Worm (Caenorhabditis elegans) whole organism, L2 larva: ENCODE measurements around the gene txt-18.

Experiments used
- C34F6.9 ChIP-seq: fragments of 150-350 bp; optimal IDR thresholded peaks from 2 replicates; lab custom pipeline; 2014; ENCODE audit warnings: missing biosample characterization, missing genetic modification characterization
- F13H6.1 ChIP-seq: sonication (generic microtip); optimal IDR thresholded peaks from 2 replicates; lab custom pipeline; 2016; ENCODE audit warnings: missing genetic modification characterization, missing compliant biosample characterization
- ZK546.5 ChIP-seq: sonication (generic microtip); optimal IDR thresholded peaks from 2 replicates; lab custom pipeline; 2017; ENCODE audit warnings: missing biosample characterization, missing genetic modification characterization
- alr-1 ChIP-seq: fragments of 150-350 bp; optimal IDR thresholded peaks from 2 replicates; lab custom pipeline; 2014; ENCODE audit warnings: missing biosample characterization, missing genetic modification characterization
- ama-1 ChIP-seq: fragments of 150-350 bp; optimal IDR thresholded peaks from 2 replicates; lab custom pipeline; 2018; ENCODE audit warnings: inconsistent platforms
- blmp-1 ChIP-seq: sonication (generic microtip); optimal IDR thresholded peaks from 2 replicates; lab custom pipeline; 2017; ENCODE audit warnings: missing genetic modification characterization, mild to moderate bottlenecking, missing compliant biosample characterization, antibody characterized with exemption, moderate library complexity; ENCODE audit not compliant: insufficient read depth
- crh-2 ChIP-seq: sonication (generic microtip); optimal IDR thresholded peaks from 2 replicates; lab custom pipeline; 2017; ENCODE audit warnings: missing biosample characterization, missing genetic modification characterization
- egl-27 ChIP-seq: sonication (generic microtip); optimal IDR thresholded peaks from 3 replicates; lab custom pipeline; 2017; ENCODE audit warnings: missing biosample characterization, missing genetic modification reagents, missing genetic modification characterization
- fos-1 ChIP-seq: fragments of 150-350 bp; optimal IDR thresholded peaks from 2 replicates; lab custom pipeline; 2014; ENCODE audit warnings: missing biosample characterization, missing genetic modification characterization
- gmeb-1 ChIP-seq: fragments of 150-350 bp; optimal IDR thresholded peaks from 2 replicates; lab custom pipeline; 2014; ENCODE audit warnings: missing biosample characterization, missing genetic modification characterization
- lin-11 ChIP-seq: fragments of 150-350 bp; sonication (generic microtip); optimal IDR thresholded peaks from 2 replicates; lab custom pipeline; 2014; ENCODE audit warnings: missing biosample characterization, missing genetic modification characterization, inconsistent platforms, mixed read lengths
- lin-13 ChIP-seq: fragments of 150-350 bp; optimal IDR thresholded peaks from 2 replicates; lab custom pipeline; 2014; ENCODE audit warnings: missing biosample characterization, missing genetic modification reagents, missing genetic modification characterization
- lsy-2 ChIP-seq, 2 experiments: fragments of 150-350 bp in 1 of 2; sonication (generic microtip) in 1 of 2; optimal IDR thresholded peaks; 2 replicates each; lab custom pipeline; 2014 to 2017; ENCODE audit warnings: missing biosample characterization in 2 of 2, missing genetic modification characterization in 2 of 2
- mab-5 ChIP-seq: fragments of 150-350 bp; optimal IDR thresholded peaks from 2 replicates; lab custom pipeline; 2014; ENCODE audit warnings: missing biosample characterization, missing genetic modification characterization
- nhr-10 ChIP-seq: sonication (generic microtip); optimal IDR thresholded peaks from 2 replicates; lab custom pipeline; 2017; ENCODE audit warnings: missing biosample characterization, missing genetic modification characterization
- nhr-12 ChIP-seq: fragments of 150-350 bp; optimal IDR thresholded peaks from 2 replicates; lab custom pipeline; 2014; ENCODE audit warnings: missing biosample characterization, missing genetic modification characterization
- nhr-129 ChIP-seq: fragments of 150-350 bp; optimal IDR thresholded peaks from 2 replicates; lab custom pipeline; 2014; ENCODE audit warnings: missing biosample characterization, missing genetic modification characterization
- nhr-21 ChIP-seq: fragments of 150-350 bp; optimal IDR thresholded peaks from 2 replicates; lab custom pipeline; 2014; ENCODE audit warnings: missing biosample characterization, missing genetic modification characterization
- nhr-23 ChIP-seq: fragments of 150-350 bp; optimal IDR thresholded peaks from 2 replicates; lab custom pipeline; 2014; ENCODE audit warnings: missing biosample characterization, missing genetic modification reagents, missing genetic modification characterization
- nhr-237 ChIP-seq: fragments of 150-350 bp; optimal IDR thresholded peaks from 2 replicates; lab custom pipeline; 2014; ENCODE audit warnings: missing biosample characterization, missing genetic modification characterization
- nhr-25 ChIP-seq: fragments of 150-350 bp; sonication (generic microtip); optimal IDR thresholded peaks from 3 replicates; lab custom pipeline; 2014; ENCODE audit warnings: missing biosample characterization, missing genetic modification characterization
- nhr-6 ChIP-seq: fragments of 150-350 bp; optimal IDR thresholded peaks from 2 replicates; lab custom pipeline; 2014; ENCODE audit warnings: missing biosample characterization, missing genetic modification characterization
- nhr-77 ChIP-seq: fragments of 150-350 bp; optimal IDR thresholded peaks from 2 replicates; lab custom pipeline; 2014; ENCODE audit warnings: missing biosample characterization, missing genetic modification characterization
- peb-1 ChIP-seq: fragments of 150-350 bp; optimal IDR thresholded peaks from 2 replicates; lab custom pipeline; 2014; ENCODE audit warnings: missing biosample characterization, missing genetic modification characterization
- sem-4 ChIP-seq: fragments of 150-350 bp; optimal IDR thresholded peaks from 2 replicates; lab custom pipeline; 2014; ENCODE audit warnings: missing biosample characterization, missing genetic modification reagents, missing genetic modification characterization
- sma-3 ChIP-seq: sonication (generic microtip); optimal IDR thresholded peaks from 2 replicates; lab custom pipeline; 2016; ENCODE audit warnings: missing genetic modification reagents, missing genetic modification characterization, missing compliant biosample characterization
- sma-9 ChIP-seq, 2 experiments: fragments of 150-350 bp in 1 of 2; sonication (generic microtip) in 1 of 2; optimal IDR thresholded peaks; 2 replicates each; lab custom pipeline; 2014 to 2016; ENCODE audit warnings: missing genetic modification characterization in 2 of 2, mild to moderate bottlenecking in 1 of 2, missing biosample characterization in 1 of 2, missing compliant biosample characterization in 1 of 2, missing genetic modification reagents in 1 of 2, moderate library complexity in 1 of 2
- snpc-4 ChIP-seq: fragments of 150-350 bp; optimal IDR thresholded peaks from 2 replicates; lab custom pipeline; 2014; ENCODE audit warnings: missing biosample characterization, missing genetic modification characterization
- unc-39 ChIP-seq: fragments of 150-350 bp; optimal IDR thresholded peaks from 2 replicates; lab custom pipeline; 2014; ENCODE audit warnings: missing biosample characterization, missing genetic modification characterization
- unc-55 ChIP-seq: fragments of 150-350 bp; sonication (generic microtip); optimal IDR thresholded peaks from 3 replicates; lab custom pipeline; 2014; ENCODE audit warnings: missing biosample characterization, missing genetic modification reagents, missing genetic modification characterization
- unc-62 ChIP-seq: fragments of 150-350 bp; optimal IDR thresholded peaks from 2 replicates; lab custom pipeline; 2014; ENCODE audit warnings: missing biosample characterization, missing genetic modification reagents, missing genetic modification characterization
- zag-1 ChIP-seq: fragments of 150-350 bp; optimal IDR thresholded peaks from 2 replicates; lab custom pipeline; 2014; ENCODE audit warnings: missing biosample characterization, missing genetic modification characterization
- ztf-1 ChIP-seq: fragments of 200-800 bp; sonication (Bioruptor generic); conservative IDR thresholded peaks from 2 replicates; pipeline ENCODE4 v1.3.6; 2022; ENCODE audit warnings: missing genetic modification characterization, missing compliant biosample characterization
- ztf-4 ChIP-seq: fragments of 150-350 bp; optimal IDR thresholded peaks from 2 replicates; lab custom pipeline; 2014; ENCODE audit warnings: missing biosample characterization, missing genetic modification characterization

Gene txt-18

DNA sequence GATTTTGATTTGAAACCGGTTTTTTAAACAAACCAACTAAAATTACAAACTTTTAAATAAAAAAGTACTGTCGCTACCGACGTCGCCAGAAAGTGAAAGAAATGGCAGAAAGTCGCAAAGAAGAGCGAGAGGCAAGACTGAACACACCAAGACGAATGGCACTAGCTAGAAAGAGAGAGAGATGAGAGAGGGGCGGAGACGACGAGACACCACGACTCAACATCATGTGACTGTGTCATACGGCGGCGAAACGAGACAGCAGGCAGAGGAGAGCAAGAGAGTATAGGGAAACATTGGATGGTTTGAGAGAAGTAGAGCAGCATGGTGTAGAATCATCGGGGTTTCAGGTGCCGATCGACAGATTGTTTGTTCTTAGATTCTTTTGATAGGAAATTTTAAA lies 4.5 kb downstream of the txt-18 start (continued):
- peak; percentile 92 for TF ChIP-seq nhr-21 (tag; lab: Kevin White, UChicago)

DNA sequence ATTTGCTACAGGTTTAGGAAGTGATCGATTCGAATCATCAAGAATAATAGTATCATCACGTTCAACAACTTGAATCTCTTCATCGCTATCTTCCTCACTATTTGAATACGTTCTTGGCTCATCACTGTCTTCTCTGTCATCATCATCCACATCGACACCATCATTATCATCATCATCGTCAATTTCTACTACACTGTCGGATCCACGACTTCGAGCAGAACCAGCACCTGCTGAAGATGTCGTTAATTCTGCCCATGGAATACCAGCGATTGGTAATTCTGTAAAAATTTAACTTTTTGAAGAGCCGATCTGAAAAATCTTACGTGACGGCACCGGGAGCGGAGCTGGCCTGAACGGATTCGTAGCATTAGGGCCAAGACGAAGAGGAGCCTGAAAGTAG lies 6.1 kb downstream of the txt-18 start:
- TF ChIP-seq nhr-77: no peak
- TF ChIP-seq unc-62 (GFP tag; lab: Kevin White, UChicago): no peak
- TF ChIP-seq nhr-10 (tag; lab: Kevin White, UChicago): no peak
- TF ChIP-seq unc-55 (GFP tag; lab: Kevin White, UChicago): no peak
- TF ChIP-seq fos-1 (tag; lab: Kevin White, UChicago): no peak

DNA sequence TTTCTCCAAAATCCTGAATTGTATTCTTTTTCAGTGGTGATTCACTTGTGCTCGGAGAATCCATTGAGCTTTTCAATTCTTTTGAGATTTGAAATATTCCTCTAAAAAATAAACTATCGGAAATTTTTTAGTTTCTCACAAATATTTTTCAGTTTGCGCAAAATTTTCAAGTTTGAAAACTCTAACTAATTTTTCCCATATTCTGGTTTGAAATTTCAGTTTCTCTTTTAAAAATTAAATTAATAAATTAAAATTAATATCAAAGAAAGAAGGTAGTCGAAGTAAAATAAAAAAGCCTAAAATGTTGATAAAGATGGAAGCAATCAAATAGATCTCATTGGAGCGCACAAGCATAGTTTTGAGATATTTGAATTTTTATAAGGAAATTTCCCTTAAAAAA lies 8.0 kb downstream of the txt-18 start, which contains the start of gene C32D5.10:
Gene C32D5.10, minus strand, starts transcription at position 101 of the 400 bp plus-strand sequence.
- TF ChIP-seq sma-3 (no peak), blmp-1 (tag; lab: Kevin White, UChicago) (no peak), ztf-1 (GFP tag; lab: Robert Waterston, UW) (no peak), unc-39 (tag; lab: Kevin White, UChicago) (no peak), nhr-25 (peak; percentile 28), nhr-237 (no peak), ZK546.5 (tag; lab: Kevin White, UChicago) (no peak)
- TF ChIP-seq, all 48 proteins: peak for 1

DNA sequence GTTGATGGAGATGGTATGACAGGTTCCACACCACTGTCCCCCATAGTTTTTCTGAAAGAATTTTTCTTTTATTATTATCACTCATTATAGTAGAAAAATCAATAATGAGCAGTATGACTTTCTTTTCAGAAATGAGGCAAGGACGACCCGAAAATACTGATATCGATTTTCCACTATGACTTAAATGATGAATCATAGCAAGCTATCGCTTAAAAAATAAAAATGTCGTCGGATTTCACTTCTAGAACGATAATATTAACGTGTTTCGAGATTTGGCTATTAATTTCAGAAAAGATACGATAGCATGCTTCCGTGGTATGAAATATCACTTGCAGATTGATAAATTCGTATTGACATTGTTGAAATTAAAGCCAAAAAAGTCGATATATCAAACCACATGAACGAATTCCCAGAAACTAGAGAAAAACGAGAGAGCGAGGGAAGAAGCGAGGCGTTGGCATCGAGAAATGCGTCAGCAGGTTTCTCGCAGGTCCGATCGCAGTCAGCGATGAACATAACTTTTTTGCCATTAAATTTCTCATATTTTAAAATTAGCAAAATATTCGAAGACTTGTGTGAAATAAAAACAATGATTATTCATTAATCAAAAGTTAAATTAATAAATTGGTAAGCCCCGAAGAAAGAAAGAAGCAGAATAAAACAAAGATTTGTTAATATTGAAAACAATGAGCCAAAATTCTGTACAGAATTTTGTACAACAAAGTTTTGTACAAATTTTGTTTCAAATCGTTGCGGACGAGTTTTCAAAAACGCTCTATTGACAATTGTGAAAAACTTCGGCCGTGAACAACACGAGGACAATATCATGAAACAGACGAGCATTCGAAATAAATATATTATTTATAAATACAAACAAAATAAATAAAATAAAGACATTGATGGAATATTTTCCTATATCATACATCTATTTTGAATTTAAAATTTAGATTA lies 11.8 kb downstream of the txt-18 start, which contains the start of gene C32D5.11:
Gene C32D5.11, minus strand, starts transcription at position 51 of the 951 bp plus-strand sequence.
- TF ChIP-seq alr-1 (tag; lab: Kevin White, UChicago): no peak
- peak; percentile 72 for TF ChIP-seq lin-13 (GFP tag; lab: Kevin White, UChicago)
- peak; percentile 90 for TF ChIP-seq C34F6.9 (tag; lab: Kevin White, UChicago)
- TF ChIP-seq nhr-237: no peak
- no peak for TF ChIP-seq ama-1 (lab: Kevin White, UChicago)
- peak; percentile 32 for TF ChIP-seq nhr-6 (tag; lab: Kevin White, UChicago)
- no peak for TF ChIP-seq ztf-1 (GFP tag; lab: Robert Waterston, UW)
- TF ChIP-seq nhr-21 (tag; lab: Kevin White, UChicago): peak; percentile 36
- peak; percentile 78 for TF ChIP-seq gmeb-1 (tag; lab: Kevin White, UChicago)
- TF ChIP-seq nhr-23 (tag; lab: Kevin White, UChicago): no peak
- peak; percentile 62 for TF ChIP-seq F13H6.1
- TF ChIP-seq snpc-4: peak; percentile 56
- TF ChIP-seq sma-3: peak; percentile 64
- peak; percentile 21 for TF ChIP-seq mab-5 (tag; lab: Kevin White, UChicago)
- no peak for TF ChIP-seq nhr-12 (tag; lab: Kevin White, UChicago)
- peak; percentile 73 for TF ChIP-seq sem-4
- no peak for TF ChIP-seq blmp-1 (tag; lab: Kevin White, UChicago)
- TF ChIP-seq lsy-2 (tag; optimal IDR thresholded peaks at IDR 0.05; lab: Kevin White, UChicago): peak; percentile 47 to 89
- peak; percentile 77 for TF ChIP-seq fos-1 (tag; lab: Kevin White, UChicago)
- TF ChIP-seq nhr-129 (tag; lab: Kevin White, UChicago): peak; percentile 81
- peak; percentile 15 for TF ChIP-seq egl-27
- peak; percentile 81 for TF ChIP-seq unc-55 (GFP tag; lab: Kevin White, UChicago)
- peak; percentile 13 for TF ChIP-seq ztf-4 (tag; lab: Kevin White, UChicago)
- TF ChIP-seq sma-9 (GFP tag; optimal IDR thresholded peaks at IDR 0.05; lab: Kevin White, UChicago): peak; percentile 72
- no peak for TF ChIP-seq sma-9 (tag; optimal IDR thresholded peaks at IDR 0.05; lab: Kevin White, UChicago)
- TF ChIP-seq crh-2: peak; percentile 76
- TF ChIP-seq nhr-25: peak; percentile 74
- TF ChIP-seq lin-11: peak; percentile 80
- TF ChIP-seq peb-1 (tag; lab: Kevin White, UChicago): no peak

DNA sequence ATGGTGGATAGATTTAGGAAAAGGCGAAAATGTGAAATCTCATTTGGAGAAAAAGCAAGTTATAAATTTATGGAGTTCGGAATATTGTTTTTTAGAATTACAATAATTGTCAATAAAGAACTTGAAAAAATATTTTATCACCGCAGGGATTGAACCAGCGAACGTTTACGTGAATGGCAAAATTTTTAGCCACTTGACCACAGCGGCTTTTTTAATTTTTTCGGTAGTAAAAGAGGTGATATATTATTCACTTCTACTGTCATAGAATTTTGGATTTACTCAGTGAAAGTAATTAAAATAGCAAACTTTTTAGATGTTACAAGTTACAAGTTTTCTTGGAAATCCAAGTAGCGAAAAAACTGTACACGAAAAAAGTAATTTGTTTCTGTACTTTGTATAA lies 14.4 kb downstream of the txt-18 start:
- TF ChIP-seq unc-39 (tag; lab: Kevin White, UChicago) (no peak), ama-1 (lab: Kevin White, UChicago) (no peak), zag-1 (no peak)
